Worm (Caenorhabditis elegans) whole organism, L1 larva: ENCODE data around the gene grl-1.

Experiments
- C04F5.9 ChIP-seq: sonication (generic microtip); optimal IDR thresholded peaks from 2 replicates; lab custom pipeline; 2016; ENCODE audit warnings: missing genetic modification characterization, missing compliant biosample characterization
- C16A3.4 ChIP-seq: fragments of 150-350 bp; optimal IDR thresholded peaks from 2 replicates; lab custom pipeline; 2014; ENCODE audit warnings: missing biosample characterization, missing genetic modification characterization
- C34B4.2 ChIP-seq: sonication (generic microtip); optimal IDR thresholded peaks from 2 replicates; lab custom pipeline; 2017; ENCODE audit warnings: mild to moderate bottlenecking, missing genetic modification characterization, missing compliant biosample characterization
- F16B12.6 ChIP-seq: fragments of 150-350 bp; optimal IDR thresholded peaks from 2 replicates; lab custom pipeline; 2014; ENCODE audit warnings: missing biosample characterization, missing genetic modification characterization
- Y116A8C.19 ChIP-seq: sonication (generic microtip); optimal IDR thresholded peaks from 2 replicates; lab custom pipeline; 2016; ENCODE audit warnings: missing compliant biosample characterization, missing genetic modification characterization, borderline replicate concordance
- aha-1 ChIP-seq: fragments of 150-350 bp; optimal IDR thresholded peaks from 2 replicates; lab custom pipeline; 2014; ENCODE audit warnings: missing biosample characterization, missing genetic modification characterization
- aly-2 ChIP-seq: fragments of 150-350 bp; optimal IDR thresholded peaks from 2 replicates; lab custom pipeline; 2014; ENCODE audit warnings: missing biosample characterization, missing genetic modification characterization
- ama-1 ChIP-seq: fragments of 150-350 bp; optimal IDR thresholded peaks from 2 replicates; lab custom pipeline; 2014
- ceh-63 ChIP-seq: fragments of 200-800 bp; sonication (Bioruptor generic); optimal IDR thresholded peaks from 2 replicates; lab custom pipeline; 2018; ENCODE audit warnings: mild to moderate bottlenecking, missing genetic modification characterization, missing compliant biosample characterization
- ceh-82 ChIP-seq, 3 experiments: fragments of 150-350 bp in 1 of 3; sonication (generic microtip) in 2 of 3; optimal IDR thresholded peaks; 2 replicates each; lab custom pipeline; 2014 to 2017; ENCODE audit warnings: missing biosample characterization in 3 of 3, missing genetic modification characterization in 3 of 3
- ceh-90 ChIP-seq: sonication (generic microtip); optimal IDR thresholded peaks from 2 replicates; lab custom pipeline; 2016; ENCODE audit warnings: missing genetic modification characterization, missing compliant biosample characterization
- dpl-1 ChIP-seq, 3 experiments: fragments of 150-350 bp in 2 of 3; sonication (generic microtip) in 1 of 3; optimal IDR thresholded peaks; 2 replicates each; lab custom pipeline; 2014 to 2017; ENCODE audit warnings: missing biosample characterization in 3 of 3, missing genetic modification characterization in 3 of 3, missing genetic modification reagents in 3 of 3
- efl-1 ChIP-seq, 4 experiments: fragments of 150-350 bp; optimal IDR thresholded peaks in 3 of 4; peaks in 1 of 4; 1 replicate in 1 of 4; 2 replicates in 3 of 4; lab custom pipeline; 2014; ENCODE audit warnings: missing biosample characterization in 2 of 4, missing genetic modification characterization in 2 of 4, missing genetic modification reagents in 2 of 4
- efl-3 ChIP-seq: fragments of 200-800 bp; sonication (Bioruptor generic); optimal IDR thresholded peaks from 2 replicates; lab custom pipeline; 2018; ENCODE audit warnings: mild to moderate bottlenecking, missing genetic modification characterization, missing compliant biosample characterization
- elt-2 ChIP-seq: sonication (generic microtip); optimal IDR thresholded peaks from 2 replicates; lab custom pipeline; 2016; ENCODE audit warnings: missing genetic modification characterization, mild to moderate bottlenecking, inconsistent platforms, missing compliant biosample characterization, missing genetic modification reagents
- fkh-10 ChIP-seq: sonication (generic microtip); optimal IDR thresholded peaks from 2 replicates; lab custom pipeline; 2017; ENCODE audit warnings: missing biosample characterization, missing genetic modification reagents, missing genetic modification characterization
- fkh-8 ChIP-seq: sonication (generic microtip); optimal IDR thresholded peaks from 2 replicates; lab custom pipeline; 2016; ENCODE audit warnings: mild to moderate bottlenecking, missing genetic modification characterization, missing compliant biosample characterization
- fos-1 ChIP-seq: fragments of 150-350 bp; optimal IDR thresholded peaks from 2 replicates; lab custom pipeline; 2014; ENCODE audit warnings: missing biosample characterization, missing genetic modification characterization
- grh-1 ChIP-seq: fragments of 200-800 bp; sonication (Bioruptor generic); IDR thresholded peaks from 2 replicates; pipeline ENCODE4 v1.3.6; 2022; ENCODE audit warnings: missing genetic modification reagents, missing genetic modification characterization, missing compliant biosample characterization
- hpl-2 ChIP-seq: fragments of 150-350 bp; optimal IDR thresholded peaks from 2 replicates; lab custom pipeline; 2014; ENCODE audit warnings: missing biosample characterization, missing genetic modification reagents, missing genetic modification characterization
- irx-1 ChIP-seq: sonication (generic microtip); optimal IDR thresholded peaks from 2 replicates; lab custom pipeline; 2016; ENCODE audit warnings: missing genetic modification characterization, missing compliant biosample characterization
- jun-1 ChIP-seq: fragments of 150-350 bp; optimal IDR thresholded peaks from 2 replicates; lab custom pipeline; 2014; ENCODE audit warnings: missing biosample characterization, missing genetic modification reagents, missing genetic modification characterization
- lin-13 ChIP-seq: fragments of 150-350 bp; optimal IDR thresholded peaks from 2 replicates; lab custom pipeline; 2014; ENCODE audit warnings: missing biosample characterization, missing genetic modification reagents, missing genetic modification characterization
- lin-14 ChIP-seq: fragments of 200-800 bp; sonication (Bioruptor generic); optimal IDR thresholded peaks from 2 replicates; lab custom pipeline; 2018; ENCODE audit warnings: mild to moderate bottlenecking, missing genetic modification characterization, moderate library complexity, missing compliant biosample characterization
- lin-39 ChIP-seq: fragments of 150-350 bp; optimal IDR thresholded peaks from 2 replicates; lab custom pipeline; 2014; ENCODE audit warnings: missing biosample characterization, missing genetic modification reagents, missing genetic modification characterization
- lsy-2 ChIP-seq, 2 experiments: fragments of 150-350 bp; optimal IDR thresholded peaks; 2 replicates each; lab custom pipeline; 2014; ENCODE audit warnings: missing biosample characterization in 2 of 2, missing genetic modification characterization in 2 of 2
- mab-9 ChIP-seq: fragments of 200-800 bp; sonication (Bioruptor generic); IDR thresholded peaks from 2 replicates; pipeline ENCODE4 v1.3.6; 2022; ENCODE audit warnings: missing genetic modification reagents, missing genetic modification characterization, missing compliant biosample characterization
- mdl-1 ChIP-seq, 2 experiments: fragments of 150-350 bp; optimal IDR thresholded peaks; 2 replicates each; lab custom pipeline; 2014 to 2017; ENCODE audit warnings: missing biosample characterization in 2 of 2, missing genetic modification characterization in 2 of 2, inconsistent platforms in 1 of 2
- mef-2 ChIP-seq: fragments of 150-350 bp; optimal IDR thresholded peaks from 2 replicates; lab custom pipeline; 2014; ENCODE audit warnings: missing biosample characterization, missing genetic modification characterization
- mep-1 ChIP-seq: fragments of 150-350 bp; optimal IDR thresholded peaks from 2 replicates; lab custom pipeline; 2014; ENCODE audit warnings: missing biosample characterization, missing genetic modification characterization
- nhr-12 ChIP-seq: sonication (generic microtip); optimal IDR thresholded peaks from 2 replicates; lab custom pipeline; 2017; ENCODE audit warnings: missing biosample characterization, missing genetic modification characterization
- nhr-19 ChIP-seq: fragments of 200-800 bp; sonication (Bioruptor generic); conservative IDR thresholded peaks from 2 replicates; pipeline ENCODE4 v1.3.6; 2022; ENCODE audit warnings: missing genetic modification characterization, missing compliant biosample characterization
- nhr-237 ChIP-seq: fragments of 150-350 bp; optimal IDR thresholded peaks from 2 replicates; lab custom pipeline; 2014; ENCODE audit warnings: missing biosample characterization, missing genetic modification characterization
- nhr-28 ChIP-seq: fragments of 150-350 bp; optimal IDR thresholded peaks from 2 replicates; lab custom pipeline; 2014; ENCODE audit warnings: missing biosample characterization, missing genetic modification characterization
- nhr-71 ChIP-seq: sonication (generic microtip); optimal IDR thresholded peaks from 2 replicates; lab custom pipeline; 2016; ENCODE audit warnings: mild to moderate bottlenecking, missing genetic modification characterization, moderate library complexity, missing compliant biosample characterization
- nhr-77 ChIP-seq: fragments of 150-350 bp; optimal IDR thresholded peaks from 2 replicates; lab custom pipeline; 2014; ENCODE audit warnings: missing biosample characterization, missing genetic modification characterization
- nhr-84 ChIP-seq: sonication (generic microtip); optimal IDR thresholded peaks from 2 replicates; lab custom pipeline; 2017; ENCODE audit warnings: missing biosample characterization, missing genetic modification characterization
- nhr-90 ChIP-seq: sonication (generic microtip); optimal IDR thresholded peaks from 2 replicates; lab custom pipeline; 2016; ENCODE audit warnings: mild to moderate bottlenecking, missing genetic modification characterization, missing compliant biosample characterization; ENCODE audit not compliant: poor library complexity
- pag-3 ChIP-seq: sonication (generic microtip); optimal IDR thresholded peaks from 2 replicates; lab custom pipeline; 2017; ENCODE audit warnings: missing genetic modification characterization, mild to moderate bottlenecking, missing compliant biosample characterization, antibody characterized with exemption, borderline replicate concordance; ENCODE audit not compliant: insufficient read depth
- pax-3 ChIP-seq: fragments of 200-800 bp; sonication (Bioruptor generic); optimal IDR thresholded peaks from 2 replicates; lab custom pipeline; 2018; ENCODE audit warnings: mild to moderate bottlenecking, missing genetic modification characterization, moderate library complexity, missing compliant biosample characterization
- skn-1 ChIP-seq: fragments of 150-350 bp; optimal IDR thresholded peaks from 2 replicates; lab custom pipeline; 2014; ENCODE audit warnings: missing biosample characterization, missing genetic modification characterization
- sox-4 ChIP-seq: sonication (generic microtip); optimal IDR thresholded peaks from 2 replicates; lab custom pipeline; 2016; ENCODE audit warnings: missing genetic modification characterization, missing compliant biosample characterization
- sptf-1 ChIP-seq: fragments of 150-350 bp; optimal IDR thresholded peaks from 2 replicates; lab custom pipeline; 2014; ENCODE audit warnings: missing biosample characterization, missing genetic modification characterization
- tlp-1 ChIP-seq: fragments of 150-350 bp; optimal IDR thresholded peaks from 2 replicates; lab custom pipeline; 2014; ENCODE audit warnings: missing biosample characterization, missing genetic modification characterization
- unc-130 ChIP-seq: fragments of 150-350 bp; optimal IDR thresholded peaks from 2 replicates; lab custom pipeline; 2017; ENCODE audit warnings: missing biosample characterization, missing genetic modification characterization, inconsistent platforms
- unc-30 ChIP-seq: sonication (generic microtip); optimal IDR thresholded peaks from 2 replicates; lab custom pipeline; 2017; ENCODE audit warnings: missing biosample characterization, missing genetic modification characterization
- unc-62 ChIP-seq: fragments of 150-350 bp; optimal IDR thresholded peaks from 2 replicates; lab custom pipeline; 2014; ENCODE audit warnings: missing biosample characterization, missing genetic modification reagents, missing genetic modification characterization
- unc-98 ChIP-seq: fragments of 200-800 bp; sonication (Bioruptor generic); IDR thresholded peaks from 2 replicates; pipeline ENCODE4 v1.3.6; 2022; ENCODE audit warnings: missing genetic modification characterization, missing compliant biosample characterization
- vab-15 ChIP-seq: sonication (generic microtip); optimal IDR thresholded peaks from 2 replicates; lab custom pipeline; 2017; ENCODE audit warnings: missing genotype, mild to moderate bottlenecking, missing genetic modification characterization, missing compliant biosample characterization
- zip-4 ChIP-seq: fragments of 200-800 bp; sonication (Bioruptor generic); optimal IDR thresholded peaks from 2 replicates; lab custom pipeline; 2018; ENCODE audit warnings: mild to moderate bottlenecking, missing genetic modification characterization, moderate library complexity, missing compliant biosample characterization
- ztf-4 ChIP-seq: fragments of 150-350 bp; optimal IDR thresholded peaks from 2 replicates; lab custom pipeline; 2014; ENCODE audit warnings: missing biosample characterization, missing genetic modification characterization

grl-1 gene

ce11 chrV:5581312-5581711, 47.7 kb upstream of the grl-1 start, which contains the start of gene klc-2:
klc-2 (minus strand) TSS chrV:5581412.
- TF ChIP-seq nhr-28 (no peak), C04F5.9 (no peak)

ce11 chrV:5580517-5580916, 46.9 kb upstream of the grl-1 start:
- TF ChIP-seq ceh-90 (tag; lab: Kevin White, UChicago): no peak
- TF ChIP-seq irx-1 (tag; lab: Kevin White, UChicago): no peak
- peak; percentile 61 for TF ChIP-seq fkh-8 (tag; lab: Kevin White, UChicago)
- TF ChIP-seq ceh-82 (tag; optimal IDR thresholded peaks at IDR 0.05; lab: Kevin White, UChicago): peak; percentile 36 to 78 (median 67)
- no peak for TF ChIP-seq pax-3 (tag; lab: Kevin White, UChicago)
- TF ChIP-seq mef-2 (tag; lab: Kevin White, UChicago): no peak
- no peak for TF ChIP-seq nhr-12 (tag; lab: Kevin White, UChicago)
- TF ChIP-seq hpl-2 (GFP tag; lab: Kevin White, UChicago): no peak
- no peak for TF ChIP-seq C34B4.2 (tag; lab: Kevin White, UChicago)
- TF ChIP-seq lin-14: peak; percentile 90
- no peak for TF ChIP-seq grh-1 (GFP tag; lab: Robert Waterston, UW)
- no peak for TF ChIP-seq unc-62 (GFP tag; lab: Kevin White, UChicago)
- TF ChIP-seq Y116A8C.19: no peak
- TF ChIP-seq nhr-237 (tag; lab: Kevin White, UChicago): peak; percentile 12
- TF ChIP-seq nhr-71: peak; percentile 76
- peak in 2 of 3 experiments; percentile 14 to 54 for TF ChIP-seq dpl-1 (GFP tag; optimal IDR thresholded peaks at IDR 0.05; lab: Kevin White, UChicago)
- TF ChIP-seq mep-1: peak; percentile 58
- TF ChIP-seq ztf-4 (tag; lab: Kevin White, UChicago): peak; percentile 45
- no peak for TF ChIP-seq vab-15 (tag; lab: Kevin White, UChicago)
- TF ChIP-seq pag-3 (tag; lab: Kevin White, UChicago): no peak
- no peak for TF ChIP-seq lin-39 (tag; lab: Kevin White, UChicago)
- no peak for TF ChIP-seq nhr-19 (GFP tag; lab: Robert Waterston, UW)
- no peak for TF ChIP-seq sox-4 (tag; lab: Kevin White, UChicago)
- no peak for TF ChIP-seq elt-2 (tag; lab: Kevin White, UChicago)
- peak; percentile 59 for TF ChIP-seq F16B12.6 (tag; lab: Kevin White, UChicago)
- TF ChIP-seq nhr-77 (tag; lab: Kevin White, UChicago): peak; percentile 29
- no peak for TF ChIP-seq sptf-1
- no peak for TF ChIP-seq efl-3 (GFP tag; lab: Kevin White, UChicago)
- TF ChIP-seq unc-30 (tag; lab: Kevin White, UChicago): no peak
- TF ChIP-seq lin-13 (GFP tag; lab: Kevin White, UChicago): peak; percentile 40
- no peak for TF ChIP-seq ceh-63 (GFP tag; lab: Kevin White, UChicago)
- no peak for TF ChIP-seq mab-9
- no peak for TF ChIP-seq aha-1
- no peak for TF ChIP-seq nhr-84 (tag; lab: Kevin White, UChicago)
- no peak for TF ChIP-seq C04F5.9
- peak; percentile 60 to 74 for TF ChIP-seq efl-1 (optimal IDR thresholded peaks at IDR 0.05; lab: Kevin White, UChicago)
- peak; percentile 48 to 92 for TF ChIP-seq efl-1 (GFP tag; optimal IDR thresholded peaks at IDR 0.05 in 1 of 2; lab: Kevin White, UChicago)
- TF ChIP-seq tlp-1 (tag; lab: Kevin White, UChicago): no peak
- TF ChIP-seq ama-1: peak; percentile 10
- no peak for TF ChIP-seq unc-130 (tag; lab: Kevin White, UChicago)
- TF ChIP-seq nhr-90 (tag; lab: Kevin White, UChicago): no peak
- TF ChIP-seq unc-98: no peak
- no peak for TF ChIP-seq C16A3.4
- TF ChIP-seq skn-1 (tag; lab: Kevin White, UChicago): peak; percentile 50
- no peak for TF ChIP-seq fos-1
- peak; percentile 67 to 90 for TF ChIP-seq lsy-2 (tag; optimal IDR thresholded peaks at IDR 0.05; lab: Kevin White, UChicago)
- peak; percentile 17 for TF ChIP-seq jun-1
- no peak for TF ChIP-seq fkh-10 (GFP tag; lab: Kevin White, UChicago)
- no peak for TF ChIP-seq aly-2
- TF ChIP-seq mdl-1 (tag; optimal IDR thresholded peaks at IDR 0.05; lab: Kevin White, UChicago): peak in 1 of 2 experiments; percentile 34
- peak; percentile 15 for TF ChIP-seq zip-4
